Worm (Caenorhabditis elegans) whole organism, late embryonic: ENCODE results near the gene lgc-28.
"Not testable (repeated sequence)": the region's sequence is repeated elsewhere in the genome, so short reads cannot be mapped to it uniquely, and the experiment has no call there.

Experiments used
- C08G9.2 ChIP-seq: sonication (generic microtip); optimal IDR thresholded peaks from 2 replicates; lab custom pipeline; 2016; ENCODE audit warnings: mild to moderate bottlenecking, missing genetic modification characterization, moderate library complexity, missing compliant biosample characterization
- C38D4.7 ChIP-seq: fragments of 200-800 bp; sonication (Bioruptor generic); optimal IDR thresholded peaks from 2 replicates; lab custom pipeline; 2018; ENCODE audit warnings: mild to moderate bottlenecking, missing genetic modification characterization, moderate library complexity, missing compliant biosample characterization
- F13H6.1 ChIP-seq: sonication (generic microtip); optimal IDR thresholded peaks from 2 replicates; lab custom pipeline; 2016; ENCODE audit warnings: missing genetic modification characterization, missing compliant biosample characterization
- K09A11.1 ChIP-seq: sonication (generic microtip); optimal IDR thresholded peaks from 2 replicates; lab custom pipeline; 2017; ENCODE audit warnings: antibody characterized with exemption, mild to moderate bottlenecking, missing genetic modification characterization, missing compliant biosample characterization; ENCODE audit not compliant: insufficient read depth
- T23F11.4 ChIP-seq: fragments of 200-800 bp; sonication (Bioruptor generic); optimal IDR thresholded peaks from 2 replicates; lab custom pipeline; 2018; ENCODE audit warnings: mild to moderate bottlenecking, missing genetic modification characterization, missing compliant biosample characterization
- ahr-1 ChIP-seq: sonication (generic microtip); optimal IDR thresholded peaks from 2 replicates; lab custom pipeline; 2016; ENCODE audit warnings: missing genetic modification characterization, missing compliant biosample characterization
- ceh-18 ChIP-seq: sonication (generic microtip); optimal IDR thresholded peaks from 2 replicates; lab custom pipeline; 2016; ENCODE audit warnings: missing genetic modification characterization, missing compliant biosample characterization
- ceh-19 ChIP-seq: fragments of 200-800 bp; sonication (Bioruptor generic); optimal IDR thresholded peaks from 2 replicates; lab custom pipeline; 2018; ENCODE audit warnings: mild to moderate bottlenecking, missing genetic modification characterization, missing compliant biosample characterization
- ceh-2 ChIP-seq: sonication (generic microtip); optimal IDR thresholded peaks from 2 replicates; lab custom pipeline; 2016; ENCODE audit warnings: missing genotype, missing genetic modification characterization, missing compliant biosample characterization
- ceh-22 ChIP-seq: sonication (generic microtip); optimal IDR thresholded peaks from 2 replicates; lab custom pipeline; 2017; ENCODE audit warnings: missing biosample characterization, missing genetic modification characterization
- ceh-30 ChIP-seq: fragments of 150-350 bp; optimal IDR thresholded peaks from 2 replicates; lab custom pipeline; 2014; ENCODE audit warnings: missing biosample characterization, missing genetic modification characterization
- ceh-31 ChIP-seq: sonication (generic microtip); optimal IDR thresholded peaks from 2 replicates; lab custom pipeline; 2016; ENCODE audit warnings: missing genetic modification characterization, missing compliant biosample characterization
- ceh-34 ChIP-seq: sonication (generic microtip); optimal IDR thresholded peaks from 2 replicates; lab custom pipeline; 2016; ENCODE audit warnings: mild to moderate bottlenecking, missing genetic modification characterization, missing compliant biosample characterization
- ceh-48 ChIP-seq: sonication (generic microtip); optimal IDR thresholded peaks from 2 replicates; lab custom pipeline; 2016; ENCODE audit warnings: missing genetic modification characterization, inconsistent platforms, missing compliant biosample characterization
- ceh-6 ChIP-seq: fragments of 200-800 bp; sonication (Bioruptor generic); optimal IDR thresholded peaks from 2 replicates; lab custom pipeline; 2018; ENCODE audit warnings: mild to moderate bottlenecking, missing genetic modification characterization, missing compliant biosample characterization
- che-1 ChIP-seq: sonication (generic microtip); optimal IDR thresholded peaks from 2 replicates; lab custom pipeline; 2016; ENCODE audit warnings: mild to moderate bottlenecking, missing genetic modification characterization, missing compliant biosample characterization
- dmd-4 ChIP-seq: sonication (generic microtip); optimal IDR thresholded peaks from 2 replicates; lab custom pipeline; 2016; ENCODE audit warnings: borderline replicate concordance, missing genetic modification characterization, missing compliant biosample characterization
- elt-2 ChIP-seq: sonication (generic microtip); optimal IDR thresholded peaks from 2 replicates; lab custom pipeline; 2016; ENCODE audit warnings: missing genetic modification reagents, missing genetic modification characterization, missing compliant biosample characterization
- fax-1 ChIP-seq: sonication (generic microtip); optimal IDR thresholded peaks from 2 replicates; lab custom pipeline; 2016; ENCODE audit warnings: missing genotype, missing genetic modification characterization, missing compliant biosample characterization
- fkh-10 ChIP-seq: fragments of 150-350 bp; optimal IDR thresholded peaks from 2 replicates; lab custom pipeline; 2014; ENCODE audit warnings: missing biosample characterization, missing genetic modification reagents, missing genetic modification characterization
- fkh-6 ChIP-seq: sonication (generic microtip); optimal IDR thresholded peaks from 2 replicates; lab custom pipeline; 2016; ENCODE audit warnings: missing genetic modification characterization, missing compliant biosample characterization
- gmeb-2 ChIP-seq: sonication (generic microtip); optimal IDR thresholded peaks from 2 replicates; lab custom pipeline; 2016; ENCODE audit warnings: missing genetic modification characterization, inconsistent platforms, missing compliant biosample characterization
- hlh-13 ChIP-seq: fragments of 200-800 bp; sonication (Bioruptor generic); optimal IDR thresholded peaks from 2 replicates; lab custom pipeline; 2018; ENCODE audit warnings: mild to moderate bottlenecking, missing genetic modification characterization, missing compliant biosample characterization
- hlh-6 ChIP-seq: sonication (generic microtip); optimal IDR thresholded peaks from 2 replicates; lab custom pipeline; 2016; ENCODE audit warnings: missing genotype, missing genetic modification characterization, missing compliant biosample characterization
- hlh-8 ChIP-seq: sonication (generic microtip); optimal IDR thresholded peaks from 2 replicates; lab custom pipeline; 2016; ENCODE audit warnings: missing genotype, missing genetic modification characterization, missing compliant biosample characterization
- lim-6 ChIP-seq: sonication (generic microtip); optimal IDR thresholded peaks from 2 replicates; lab custom pipeline; 2016; ENCODE audit warnings: missing genetic modification characterization, missing compliant biosample characterization
- mec-3 ChIP-seq: sonication (generic microtip); optimal IDR thresholded peaks from 2 replicates; lab custom pipeline; 2016; ENCODE audit warnings: borderline replicate concordance, missing genetic modification characterization, missing compliant biosample characterization
- nfya-1 ChIP-seq: sonication (generic microtip); optimal IDR thresholded peaks from 2 replicates; lab custom pipeline; 2017; ENCODE audit warnings: missing genetic modification characterization, mild to moderate bottlenecking, missing compliant biosample characterization, antibody characterized with exemption, moderate library complexity
- nhr-11 ChIP-seq: fragments of 150-350 bp; optimal IDR thresholded peaks from 2 replicates; lab custom pipeline; 2014; ENCODE audit warnings: missing biosample characterization, missing genetic modification characterization
- nhr-232 ChIP-seq: sonication (generic microtip); optimal IDR thresholded peaks from 2 replicates; lab custom pipeline; 2016; ENCODE audit warnings: missing genetic modification characterization, missing compliant biosample characterization
- npax-4 ChIP-seq: sonication (generic microtip); optimal IDR thresholded peaks from 2 replicates; lab custom pipeline; 2016; ENCODE audit warnings: missing genetic modification characterization, missing compliant biosample characterization
- pag-3 ChIP-seq: sonication (generic microtip); optimal IDR thresholded peaks from 2 replicates; lab custom pipeline; 2016; ENCODE audit warnings: missing compliant biosample characterization, missing genetic modification characterization, borderline replicate concordance
- pqm-1 ChIP-seq: sonication (generic microtip); optimal IDR thresholded peaks from 2 replicates; lab custom pipeline; 2016; ENCODE audit warnings: missing genetic modification characterization, missing compliant biosample characterization
- pros-1 ChIP-seq: fragments of 150-350 bp; optimal IDR thresholded peaks from 2 replicates; lab custom pipeline; 2014; ENCODE audit warnings: missing biosample characterization, missing genetic modification reagents, missing genetic modification characterization
- ref-2 ChIP-seq: sonication (generic microtip); optimal IDR thresholded peaks from 2 replicates; lab custom pipeline; 2016; ENCODE audit warnings: missing genetic modification characterization, missing compliant biosample characterization
- sdc-2 ChIP-seq: sonication (generic microtip); optimal IDR thresholded peaks from 2 replicates; lab custom pipeline; 2016; ENCODE audit warnings: missing genotype, missing genetic modification characterization, missing compliant biosample characterization
- syd-9 ChIP-seq: sonication (generic microtip); optimal IDR thresholded peaks from 2 replicates; lab custom pipeline; 2016; ENCODE audit warnings: mild to moderate bottlenecking, missing genetic modification characterization, moderate library complexity, missing compliant biosample characterization
- tbx-2 ChIP-seq: sonication (generic microtip); optimal IDR thresholded peaks from 2 replicates; lab custom pipeline; 2016; ENCODE audit warnings: missing genetic modification characterization, missing compliant biosample characterization
- ttx-3 ChIP-seq: sonication (generic microtip); optimal IDR thresholded peaks from 2 replicates; lab custom pipeline; 2016; ENCODE audit warnings: missing genetic modification reagents, missing genetic modification characterization, missing compliant biosample characterization
- unc-3 ChIP-seq, 2 experiments: fragments of 200-800 bp in 1 of 2; sonication (Bioruptor generic) in 1 of 2; sonication (generic microtip) in 1 of 2; conservative IDR thresholded peaks in 1 of 2; optimal IDR thresholded peaks in 1 of 2; 2 replicates each; pipeline versions ENCODE4 v1.3.6 to Lab custom; 2016 to 2022; ENCODE audit warnings: missing compliant biosample characterization in 2 of 2, missing genetic modification characterization in 2 of 2, missing genetic modification reagents in 1 of 2
- unc-55 ChIP-seq: sonication (generic microtip); optimal IDR thresholded peaks from 2 replicates; lab custom pipeline; 2017; ENCODE audit warnings: missing biosample characterization, missing genetic modification reagents, missing genetic modification characterization
- unc-86 ChIP-seq: sonication (generic microtip); optimal IDR thresholded peaks from 2 replicates; lab custom pipeline; 2016; ENCODE audit warnings: missing genetic modification characterization, missing compliant biosample characterization
- zip-5 ChIP-seq: sonication (generic microtip); optimal IDR thresholded peaks from 2 replicates; lab custom pipeline; 2016; ENCODE audit warnings: missing genetic modification characterization, missing compliant biosample characterization
- ztf-16 ChIP-seq: sonication (generic microtip); optimal IDR thresholded peaks from 2 replicates; lab custom pipeline; 2017; ENCODE audit warnings: missing genetic modification characterization, missing compliant biosample characterization

The lgc-28 gene

ce11 chrII:2644498-2644897, 19.6 kb downstream of the lgc-28 start, which contains the start of gene F22E5.11:
F22E5.11 (minus strand) TSS chrII:2644598.
- no peak for TF ChIP-seq unc-3 (GFP tag; conservative IDR thresholded peaks at IDR 0.05; lab: Robert Waterston, UW)
- no peak for TF ChIP-seq unc-3 (tag; optimal IDR thresholded peaks at IDR 0.05; lab: Kevin White, UChicago)
- no peak for TF ChIP-seq ceh-30 (tag; lab: Kevin White, UChicago)
- TF ChIP-seq ceh-22 (tag; lab: Kevin White, UChicago): no peak
- no peak for TF ChIP-seq ceh-19 (GFP tag; lab: Kevin White, UChicago)
- TF ChIP-seq gmeb-2: no peak
- no peak for TF ChIP-seq ztf-16 (tag; lab: Kevin White, UChicago)
- TF ChIP-seq lim-6 (tag; lab: Kevin White, UChicago): no peak
- TF ChIP-seq nhr-232 (tag; lab: Kevin White, UChicago): no peak
- no peak for TF ChIP-seq K09A11.1 (tag; lab: Kevin White, UChicago)
- no peak for TF ChIP-seq sdc-2 (tag; lab: Kevin White, UChicago)
- TF ChIP-seq ceh-6: no peak
- TF ChIP-seq fax-1 (tag; lab: Kevin White, UChicago): no peak
- no peak for TF ChIP-seq unc-55 (GFP tag; lab: Kevin White, UChicago)
- no peak for TF ChIP-seq unc-86
- TF ChIP-seq pros-1: no peak
- TF ChIP-seq pag-3 (tag; lab: Kevin White, UChicago): no peak
- no peak for TF ChIP-seq C08G9.2 (tag; lab: Kevin White, UChicago)
- no peak for TF ChIP-seq ceh-2 (tag; lab: Kevin White, UChicago)
- TF ChIP-seq ceh-34: no peak
- no peak for TF ChIP-seq tbx-2 (tag; lab: Kevin White, UChicago)

ce11 chrII:2646756-2647155, 21.9 kb downstream of the lgc-28 start, which contains the start of gene F22E5.12:
F22E5.12 (minus strand) TSS chrII:2646856.
- TF ChIP-seq ceh-34; ceh-31 (tag; lab: Kevin White, UChicago); zip-5 (tag; lab: Kevin White, UChicago): not testable (repeated sequence)

ce11 chrII:2649015-2649414, 24.1 kb downstream of the lgc-28 start:
- TF ChIP-seq dmd-4 (tag; lab: Kevin White, UChicago): no peak
- TF ChIP-seq ztf-16 (tag; lab: Kevin White, UChicago): no peak
- TF ChIP-seq fkh-6: no peak
- no peak for TF ChIP-seq nhr-232 (tag; lab: Kevin White, UChicago)
- no peak for TF ChIP-seq gmeb-2
- TF ChIP-seq pqm-1: no peak
- TF ChIP-seq T23F11.4 (GFP tag; lab: Kevin White, UChicago): no peak
- no peak for TF ChIP-seq nfya-1 (tag; lab: Kevin White, UChicago)
- TF ChIP-seq hlh-8 (tag; lab: Kevin White, UChicago): no peak
- no peak for TF ChIP-seq ahr-1 (tag; lab: Kevin White, UChicago)
- TF ChIP-seq C38D4.7 (GFP tag; lab: Kevin White, UChicago): no peak
- TF ChIP-seq zip-5 (tag; lab: Kevin White, UChicago): no peak
- no peak for TF ChIP-seq nhr-11 (tag; lab: Kevin White, UChicago)
- no peak for TF ChIP-seq ref-2 (tag; lab: Kevin White, UChicago)
- TF ChIP-seq ceh-18: no peak

ce11 chrII:2649539-2649938, 24.6 kb downstream of the lgc-28 start, which contains the start of the genes F22E5.13 and F22E5.6:
F22E5.13 (minus strand) TSS chrII:2649639.
F22E5.6 (plus strand) TSS chrII:2649835.
- TF ChIP-seq fkh-10 (GFP tag; lab: Kevin White, UChicago) (no peak), ahr-1 (tag; lab: Kevin White, UChicago) (no peak), syd-9 (no peak), fkh-6 (no peak), mec-3 (tag; lab: Kevin White, UChicago) (no peak), hlh-6 (no peak), nfya-1 (tag; lab: Kevin White, UChicago) (no peak), npax-4 (no peak), F13H6.1 (tag; lab: Kevin White, UChicago) (no peak), ceh-2 (tag; lab: Kevin White, UChicago) (no peak), hlh-13 (GFP tag; lab: Kevin White, UChicago) (no peak), che-1 (tag; lab: Kevin White, UChicago) (no peak), ceh-48 (no peak), elt-2 (no peak), ttx-3 (no peak)
